Worm (Caenorhabditis elegans): Measurements from ENCODE around the gene dyf-4.

DNA sequence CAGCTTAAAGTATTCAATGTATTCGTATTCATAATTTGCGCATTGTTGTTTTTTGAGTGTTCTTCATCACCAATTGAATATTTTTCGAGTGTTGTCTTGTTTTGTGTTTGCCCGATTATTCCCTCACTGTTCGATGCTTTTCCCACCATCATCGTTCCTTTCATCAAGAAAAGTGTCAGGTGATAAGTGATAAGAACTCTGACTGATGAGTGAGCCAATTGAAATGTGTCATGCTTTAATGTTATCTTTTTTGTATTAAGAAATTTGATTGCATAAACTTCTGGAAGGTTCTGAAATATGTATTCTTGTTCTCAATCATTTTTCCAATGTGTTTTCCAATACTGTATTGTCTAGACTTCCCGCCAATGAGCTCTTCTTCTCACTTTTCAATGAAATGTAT, 50.2 kb downstream of the dyf-4 start:
- TF ChIP-seq unc-62 (GFP tag; optimal IDR thresholded peaks at IDR 0.05 in 1 of 2): no peak
- TF ChIP-seq unc-62 (tag; optimal IDR thresholded peaks at IDR 0.05): no peak
- no peak for TF ChIP-seq snpc-4 (tag; optimal IDR thresholded peaks at IDR 0.05)
- no peak for TF ChIP-seq ama-1 (optimal IDR thresholded peaks at IDR 0.05)
- TF ChIP-seq nhr-25 (tag; optimal IDR thresholded peaks at IDR 0.05; ENCODE audit: borderline replicate concordance, insufficient read depth): no peak
- no peak for TF ChIP-seq ztf-11 (tag; optimal IDR thresholded peaks at IDR 0.05)
- TF ChIP-seq pha-4 (GFP tag; IDR thresholded peaks at IDR 0.05): no peak
- TF ChIP-seq pha-4 (tag; optimal IDR thresholded peaks at IDR 0.05): no peak
